Fruit fly (Drosophila melanogaster): ENCODE data around the gene Rsph9.

The Rsph9 gene

DNA sequence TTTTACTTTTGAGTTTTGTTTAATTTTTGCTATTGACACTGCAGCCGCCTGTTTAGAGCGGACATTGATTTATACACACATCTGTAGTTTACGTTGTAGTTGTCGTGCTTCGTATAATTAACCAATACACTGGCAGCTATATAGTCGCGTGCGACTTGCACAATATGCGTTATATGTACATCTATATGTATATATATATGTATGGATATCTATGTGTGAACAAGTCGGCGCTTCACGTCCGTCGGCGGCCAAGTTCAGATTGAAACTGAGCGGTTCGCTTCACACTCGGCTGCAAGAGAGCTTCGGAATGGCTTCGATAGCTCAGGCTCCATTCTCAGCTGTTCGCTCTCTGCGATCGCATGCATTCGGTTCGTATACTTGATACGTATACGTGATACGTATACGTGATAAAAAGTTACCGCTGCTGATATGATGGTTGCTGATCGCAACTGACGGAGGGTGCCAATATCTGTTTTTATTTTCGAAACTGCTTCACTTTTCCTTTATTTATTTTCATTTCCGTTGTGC, 15.6 kb upstream of the Rsph9 start (continued):
- TF ChIP-seq usp (GFP tag; optimal IDR thresholded peaks at IDR 0.05) (no peak), HmgD (GFP tag; optimal IDR thresholded peaks at IDR 0.05) (no peak), sima (GFP tag; optimal IDR thresholded peaks at IDR 0.05) (no peak), NFAT (GFP tag; IDR thresholded peaks at IDR 0.05) (no peak), dan (GFP tag; IDR thresholded peaks at IDR 0.05) (no peak), Ada2b (GFP tag; IDR thresholded peaks at IDR 0.05) (0 out of 2 replicates have a peak, but pooled peaks have one; percentile 10), ci (GFP tag; IDR thresholded peaks at IDR 0.05) (peak; percentile 20; the same call in 1 of the 3 replicates), Adf1 (GFP tag; IDR thresholded peaks at IDR 0.05) (peak; percentile 33; the same call in 1 of the 2 replicates), Xrp1 (GFP tag; IDR thresholded peaks at IDR 0.05) (peak; percentile 27; the same call in 1 of the 2 replicates), da (GFP tag; optimal IDR thresholded peaks at IDR 0.05) (no peak), zen (tag; optimal IDR thresholded peaks at IDR 0.05) (no peak), CG7928 (GFP tag; optimal IDR thresholded peaks at IDR 0.05) (peak; percentile 4), Deaf1 (tag; optimal IDR thresholded peaks at IDR 0.05) (peak; percentile 95), abd-A (tag; optimal IDR thresholded peaks at IDR 0.05) (peak; percentile 46), CG17328 (GFP tag; IDR thresholded peaks at IDR 0.05) (no peak), Lhr (GFP tag; optimal IDR thresholded peaks at IDR 0.05) (no peak), shn (GFP tag; optimal IDR thresholded peaks at IDR 0.05) (no peak), CG30431 (GFP tag; optimal IDR thresholded peaks at IDR 0.05) (no peak), CG31388 (GFP tag; optimal IDR thresholded peaks at IDR 0.05) (no peak), ranshi (GFP tag; IDR thresholded peaks at IDR 0.05) (no peak; the same call in 1 of the 2 replicates), CG10147 (GFP tag; optimal IDR thresholded peaks at IDR 0.05) (no peak), CG11560 (tag; IDR thresholded peaks at IDR 0.05) (no peak), CG15479 (GFP tag; optimal IDR thresholded peaks at IDR 0.05) (no peak), Doc2 (GFP tag; IDR thresholded peaks at IDR 0.05) (no peak), jigr1 (GFP tag; IDR thresholded peaks at IDR 0.05) (no peak), CG8944 (GFP tag; optimal IDR thresholded peaks at IDR 0.05) (no peak), sqz (GFP tag; optimal IDR thresholded peaks at IDR 0.05) (no peak), ind (GFP tag; optimal IDR thresholded peaks at IDR 0.05) (no peak), CG1603 (tag; optimal IDR thresholded peaks at IDR 0.05) (no peak), CG10321 (GFP tag; IDR thresholded peaks at IDR 0.05) (no peak), H15 (GFP tag; IDR thresholded peaks at IDR 0.05) (no peak; the same call in 2 of the 3 replicates), row (GFP tag; IDR thresholded peaks at IDR 0.05) (no peak), CG8924 (tag; optimal IDR thresholded peaks at IDR 0.05) (peak; percentile 33), yki (optimal IDR thresholded peaks at IDR 0.05) (no peak), CG14860 (GFP tag; IDR thresholded peaks at IDR 0.05; ENCODE audit: partially characterized antibody) (no peak), CG1647 (GFP tag; optimal IDR thresholded peaks at IDR 0.05) (no peak), slbo (GFP tag; IDR thresholded peaks at IDR 0.05) (peak; percentile 20; the same call in 1 of the 2 replicates), CG13296 (GFP tag; optimal IDR thresholded peaks at IDR 0.05) (peak; percentile 45), corto (GFP tag; optimal IDR thresholded peaks at IDR 0.05) (peak; percentile 12), CG18011 (GFP tag; optimal IDR thresholded peaks at IDR 0.05) (no peak), nau (GFP tag; optimal IDR thresholded peaks at IDR 0.05) (peak; percentile 7), Hand (GFP tag; optimal IDR thresholded peaks at IDR 0.05) (no peak), CkIIα-i1 (GFP tag; IDR thresholded peaks at IDR 0.05) (no peak), Atf6 (GFP tag; IDR thresholded peaks at IDR 0.05) (0 out of 2 replicates have a peak, but pooled peaks have one; percentile 20), pros (GFP tag; optimal IDR thresholded peaks at IDR 0.05) (no peak), CG10565 (GFP tag; optimal IDR thresholded peaks at IDR 0.05) (no peak), Oli (tag; optimal IDR thresholded peaks at IDR 0.05) (no peak), HHEX (GFP tag; optimal IDR thresholded peaks at IDR 0.05) (peak; percentile 18), CG10209 (GFP tag; optimal IDR thresholded peaks at IDR 0.05) (no peak), odd (GFP tag; optimal IDR thresholded peaks at IDR 0.05) (peak; percentile 4), CG9797 (GFP tag; optimal IDR thresholded peaks at IDR 0.05) (no peak), klu (GFP tag; IDR thresholded peaks at IDR 0.05) (no peak)
